Worm (Caenorhabditis elegans) whole organism, young adult: ENCODE results near the gene C56G2.22.

Source experiments
- F49E8.2 ChIP-seq: sonication (generic microtip); optimal IDR thresholded peaks from 3 replicates; lab custom pipeline; 2017; ENCODE audit warnings: missing genetic modification characterization, mild to moderate bottlenecking, missing compliant biosample characterization, antibody characterized with exemption, moderate library complexity; ENCODE audit not compliant: insufficient read depth
- madf-3 ChIP-seq: fragments of 200-800 bp; sonication (Bioruptor generic); IDR thresholded peaks from 2 replicates; pipeline ENCODE4 v1.3.6; 2022; ENCODE audit warnings: missing genetic modification reagents, missing genetic modification characterization, missing compliant biosample characterization
- somi-1 ChIP-seq: fragments of 200-800 bp; sonication (Bioruptor generic); optimal IDR thresholded peaks from 2 replicates; lab custom pipeline; 2018; ENCODE audit warnings: mild to moderate bottlenecking, missing genetic modification characterization, missing compliant biosample characterization

ce11 chrIII:6303787-6304186 lies 42.5 kb upstream of the C56G2.22 start:
- TF ChIP-seq madf-3 (GFP tag; lab: Robert Waterston, UW): no peak
- TF ChIP-seq somi-1 (GFP tag; lab: Kevin White, UChicago): no peak
- no peak for TF ChIP-seq F49E8.2 (tag; lab: Kevin White, UChicago)
